Fruit fly (Drosophila melanogaster): ENCODE data around the gene CG31668.

DNA sequence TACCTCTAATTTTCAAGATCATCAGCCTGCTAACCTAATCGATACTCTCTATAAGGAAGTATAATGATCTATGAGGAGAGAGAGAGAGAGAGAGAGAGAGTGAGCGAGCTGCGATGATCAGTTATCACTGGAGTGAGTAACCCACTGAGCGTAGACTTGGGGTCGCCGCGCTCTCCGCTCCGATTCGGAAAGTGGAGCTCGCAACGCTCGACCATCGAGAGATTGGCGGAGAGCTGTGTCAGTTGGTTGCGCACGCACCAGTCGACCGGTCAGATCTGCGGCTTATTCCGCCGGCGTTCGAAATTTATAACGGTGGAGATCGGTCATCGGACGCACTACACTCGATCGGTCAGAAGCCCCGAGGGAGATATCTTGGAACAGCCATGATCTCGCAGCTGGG is 36.2 kb upstream of the CG31668 start, which contains the start of gene CG4267:
- TF ChIP-seq usp (GFP tag; optimal IDR thresholded peaks at IDR 0.05) (no peak), Mio (GFP tag; optimal IDR thresholded peaks at IDR 0.05) (no peak), brk (GFP tag; optimal IDR thresholded peaks at IDR 0.05) (no peak), h (GFP tag; optimal IDR thresholded peaks at IDR 0.05) (peak; percentile 11), sage (GFP tag; optimal IDR thresholded peaks at IDR 0.05) (no peak), dsf (GFP tag; optimal IDR thresholded peaks at IDR 0.05; ENCODE audit: borderline replicate concordance) (no peak), rgr (GFP tag; optimal IDR thresholded peaks at IDR 0.05) (no peak), OdsH (GFP tag; optimal IDR thresholded peaks at IDR 0.05) (no peak), fru (GFP tag; optimal IDR thresholded peaks at IDR 0.05) (no peak), Abd-B (GFP tag; optimal IDR thresholded peaks at IDR 0.05) (no peak)

All from whole organism, wandering third instar larva.